Worm (Caenorhabditis elegans): ENCODE data around the gene ifd-1.

The ifd-1 gene

ce11 chrX:8820643-8821042 lies 3.6 kb downstream of the ifd-1 start:
- TF ChIP-seq hmg-4 (GFP tag; optimal IDR thresholded peaks at IDR 0.05) (no peak), ama-1 (optimal IDR thresholded peaks at IDR 0.05) (no peak), tbx-37 (GFP tag; conservative IDR thresholded peaks at IDR 0.05) (no peak), F13C5.2 (tag; optimal IDR thresholded peaks at IDR 0.05) (no peak), flt-1 (GFP tag; IDR thresholded peaks at IDR 0.05) (no peak), sea-1 (GFP tag; conservative IDR thresholded peaks at IDR 0.05) (no peak), tbx-11 (GFP tag; IDR thresholded peaks at IDR 0.05) (no peak), aly-1 (tag; optimal IDR thresholded peaks at IDR 0.05) (no peak), ceh-36 (tag; optimal IDR thresholded peaks at IDR 0.05) (no peak), scrt-1 (GFP tag; IDR thresholded peaks at IDR 0.05) (no peak), tra-4 (tag; optimal IDR thresholded peaks at IDR 0.05) (no peak), hnd-1 (tag; optimal IDR thresholded peaks at IDR 0.05) (no peak), B0310.2 (tag; optimal IDR thresholded peaks at IDR 0.05) (no peak), ceh-13 (GFP tag; optimal IDR thresholded peaks at IDR 0.05) (no peak), hmbx-1 (tag; optimal IDR thresholded peaks at IDR 0.05) (no peak), pes-1 (GFP tag; IDR thresholded peaks at IDR 0.05) (no peak)

- no peak for TF ChIP-seq B0310.2 (tag; optimal IDR thresholded peaks at IDR 0.05)
- TF ChIP-seq scrt-1 (GFP tag; IDR thresholded peaks at IDR 0.05), result no peak
- TF ChIP-seq ceh-13 (GFP tag; optimal IDR thresholded peaks at IDR 0.05), result no peak
- no peak for TF ChIP-seq ama-1 (optimal IDR thresholded peaks at IDR 0.05)
- TF ChIP-seq aly-1 (tag; optimal IDR thresholded peaks at IDR 0.05), result no peak
- no peak for TF ChIP-seq pes-1 (GFP tag; IDR thresholded peaks at IDR 0.05)
- TF ChIP-seq tbx-11 (GFP tag; IDR thresholded peaks at IDR 0.05), result no peak
- no peak for TF ChIP-seq tbx-37 (GFP tag; conservative IDR thresholded peaks at IDR 0.05)
- no peak for TF ChIP-seq hmbx-1 (tag; optimal IDR thresholded peaks at IDR 0.05)
- no peak for TF ChIP-seq sea-1 (GFP tag; conservative IDR thresholded peaks at IDR 0.05)
- no peak for TF ChIP-seq ets-7 (tag; optimal IDR thresholded peaks at IDR 0.05)
- TF ChIP-seq tra-4 (tag; optimal IDR thresholded peaks at IDR 0.05), result no peak
- no peak for TF ChIP-seq flt-1 (GFP tag; IDR thresholded peaks at IDR 0.05)
- no peak for TF ChIP-seq hnd-1 (tag; optimal IDR thresholded peaks at IDR 0.05)
- no peak for TF ChIP-seq ceh-36 (tag; optimal IDR thresholded peaks at IDR 0.05)
- TF ChIP-seq hmg-4 (GFP tag; optimal IDR thresholded peaks at IDR 0.05), result no peak
- TF ChIP-seq F13C5.2 (tag; optimal IDR thresholded peaks at IDR 0.05), result no peak
Measured at ce11 chrX:8819815-8820415, 4.3 kb downstream of the ifd-1 start.

ce11 chrX:8817929-8818328 lies 6.3 kb downstream of the ifd-1 start:
- TF ChIP-seq ceh-36 (tag; optimal IDR thresholded peaks at IDR 0.05) (peak; percentile 48), pes-1 (GFP tag; IDR thresholded peaks at IDR 0.05) (peak; percentile 84), sea-1 (GFP tag; conservative IDR thresholded peaks at IDR 0.05) (peak; percentile 82), hnd-1 (tag; optimal IDR thresholded peaks at IDR 0.05) (peak; percentile 16), scrt-1 (GFP tag; IDR thresholded peaks at IDR 0.05) (peak; percentile 79), ama-1 (optimal IDR thresholded peaks at IDR 0.05) (no peak), tbx-37 (GFP tag; conservative IDR thresholded peaks at IDR 0.05) (peak; percentile 13; the same call in 1 of the 2 replicates), tbx-11 (GFP tag; IDR thresholded peaks at IDR 0.05) (peak; percentile 68; the same call in 1 of the 2 replicates), ets-7 (tag; optimal IDR thresholded peaks at IDR 0.05) (no peak), aly-1 (tag; optimal IDR thresholded peaks at IDR 0.05) (peak; percentile 25), tra-4 (tag; optimal IDR thresholded peaks at IDR 0.05) (peak; percentile 38), B0310.2 (tag; optimal IDR thresholded peaks at IDR 0.05) (no peak), hmg-4 (GFP tag; optimal IDR thresholded peaks at IDR 0.05) (peak; percentile 0), F13C5.2 (tag; optimal IDR thresholded peaks at IDR 0.05) (no peak), flt-1 (GFP tag; IDR thresholded peaks at IDR 0.05) (peak; percentile 76), hmbx-1 (tag; optimal IDR thresholded peaks at IDR 0.05) (no peak), ceh-13 (GFP tag; optimal IDR thresholded peaks at IDR 0.05) (peak; percentile 43)

- TF ChIP-seq sea-1 (GFP tag; conservative IDR thresholded peaks at IDR 0.05) (no peak), B0310.2 (tag; optimal IDR thresholded peaks at IDR 0.05) (no peak), ets-7 (tag; optimal IDR thresholded peaks at IDR 0.05) (no peak), aly-1 (tag; optimal IDR thresholded peaks at IDR 0.05) (no peak), F13C5.2 (tag; optimal IDR thresholded peaks at IDR 0.05) (no peak), flt-1 (GFP tag; IDR thresholded peaks at IDR 0.05) (no peak), hmbx-1 (tag; optimal IDR thresholded peaks at IDR 0.05) (no peak), scrt-1 (GFP tag; IDR thresholded peaks at IDR 0.05) (no peak), tbx-11 (GFP tag; IDR thresholded peaks at IDR 0.05) (no peak), hnd-1 (tag; optimal IDR thresholded peaks at IDR 0.05) (no peak), ama-1 (optimal IDR thresholded peaks at IDR 0.05) (no peak), tbx-37 (GFP tag; conservative IDR thresholded peaks at IDR 0.05) (no peak), tra-4 (tag; optimal IDR thresholded peaks at IDR 0.05) (no peak), ceh-13 (GFP tag; optimal IDR thresholded peaks at IDR 0.05) (no peak), pes-1 (GFP tag; IDR thresholded peaks at IDR 0.05) (no peak), hmg-4 (GFP tag; optimal IDR thresholded peaks at IDR 0.05) (no peak), ceh-36 (tag; optimal IDR thresholded peaks at IDR 0.05) (no peak)
Measured at ce11 chrX:8811916-8812315, 12.3 kb downstream of the ifd-1 start, which contains the start of gene cnnm-2. Gene cnnm-2 (plus strand): TSS chrX:8812105.

- TF ChIP-seq tbx-11 (GFP tag; IDR thresholded peaks at IDR 0.05) (no peak), hnd-1 (tag; optimal IDR thresholded peaks at IDR 0.05) (no peak), F13C5.2 (tag; optimal IDR thresholded peaks at IDR 0.05) (peak; percentile 19), ama-1 (optimal IDR thresholded peaks at IDR 0.05) (no peak), tra-4 (tag; optimal IDR thresholded peaks at IDR 0.05) (no peak), sea-1 (GFP tag; conservative IDR thresholded peaks at IDR 0.05) (0 out of 2 replicates have a peak, but pooled peaks have one; percentile 24), flt-1 (GFP tag; IDR thresholded peaks at IDR 0.05) (no peak), B0310.2 (tag; optimal IDR thresholded peaks at IDR 0.05) (no peak), pes-1 (GFP tag; IDR thresholded peaks at IDR 0.05) (no peak), tbx-37 (GFP tag; conservative IDR thresholded peaks at IDR 0.05) (no peak), ets-7 (tag; optimal IDR thresholded peaks at IDR 0.05) (no peak), hmbx-1 (tag; optimal IDR thresholded peaks at IDR 0.05) (no peak), hmg-4 (GFP tag; optimal IDR thresholded peaks at IDR 0.05) (peak; percentile 83), ceh-13 (GFP tag; optimal IDR thresholded peaks at IDR 0.05) (no peak), ceh-36 (tag; optimal IDR thresholded peaks at IDR 0.05) (no peak), scrt-1 (GFP tag; IDR thresholded peaks at IDR 0.05) (no peak), aly-1 (tag; optimal IDR thresholded peaks at IDR 0.05) (peak; percentile 23)
Measured at ce11 chrX:8810908-8811307, 13.3 kb downstream of the ifd-1 start, which contains the start of gene R04E5.9. Gene R04E5.9 (minus strand): TSS chrX:8811142.

ce11 chrX:8808740-8809139 lies 15.5 kb downstream of the ifd-1 start:
- no peak for TF ChIP-seq B0310.2 (tag; optimal IDR thresholded peaks at IDR 0.05)
- no peak for TF ChIP-seq ets-7 (tag; optimal IDR thresholded peaks at IDR 0.05)
- no peak for TF ChIP-seq ceh-13 (GFP tag; optimal IDR thresholded peaks at IDR 0.05)
- no peak for TF ChIP-seq aly-1 (tag; optimal IDR thresholded peaks at IDR 0.05)
- TF ChIP-seq ceh-36 (tag; optimal IDR thresholded peaks at IDR 0.05), result no peak
- TF ChIP-seq pes-1 (GFP tag; IDR thresholded peaks at IDR 0.05), result no peak
- no peak for TF ChIP-seq F13C5.2 (tag; optimal IDR thresholded peaks at IDR 0.05)
- no peak for TF ChIP-seq tbx-11 (GFP tag; IDR thresholded peaks at IDR 0.05)
- TF ChIP-seq flt-1 (GFP tag; IDR thresholded peaks at IDR 0.05), result no peak
- TF ChIP-seq hmbx-1 (tag; optimal IDR thresholded peaks at IDR 0.05), result no peak
- no peak for TF ChIP-seq tra-4 (tag; optimal IDR thresholded peaks at IDR 0.05)
- TF ChIP-seq scrt-1 (GFP tag; IDR thresholded peaks at IDR 0.05), result no peak

Data from whole organism, early embryonic.